Fruit fly (Drosophila melanogaster) whole organism, embryonic: ENCODE data around the gene CG31463.
A peak's percentile ranks its signal among the peaks of the same experiment; 100 is the strongest.

Source experiments
- Ada2b ChIP-seq: fragments of 200-800 bp; sonication (Bioruptor generic); IDR thresholded peaks from 2 replicates; pipeline ENCODE4 v1.3.6; 2022; ENCODE audit warnings: missing biosample characterization, missing genetic modification characterization
- Atf6 ChIP-seq: fragments of 200-800 bp; sonication (Bioruptor generic); IDR thresholded peaks from 2 replicates; pipeline ENCODE4 v1.3.6; 2022; ENCODE audit warnings: missing biosample characterization, missing genetic modification characterization
- CG10209 ChIP-seq: fragments of 200-800 bp; sonication (Bioruptor generic); optimal IDR thresholded peaks from 3 replicates; lab custom pipeline; 2017; ENCODE audit warnings: missing biosample characterization, mild to moderate bottlenecking, missing genetic modification characterization, missing genetic modification reagents
- CG10431 ChIP-seq: fragments of 200-800 bp; sonication (Bioruptor generic); optimal IDR thresholded peaks from 3 replicates; lab custom pipeline; 2018; ENCODE audit warnings: missing biosample characterization, mild to moderate bottlenecking, missing genetic modification characterization
- CG10565 ChIP-seq: fragments of 200-800 bp; sonication (Bioruptor generic); optimal IDR thresholded peaks from 3 replicates; lab custom pipeline; 2016; ENCODE audit warnings: missing biosample characterization, mild to moderate bottlenecking, missing genetic modification characterization
- CG13424 ChIP-seq: fragments of 200-800 bp; sonication (Bioruptor generic); optimal IDR thresholded peaks from 2 replicates; lab custom pipeline; 2019; ENCODE audit warnings: missing biosample characterization, mild to moderate bottlenecking, missing genetic modification characterization, moderate library complexity
- CG13775 ChIP-seq: fragments of 200-800 bp; sonication (Bioruptor generic); optimal IDR thresholded peaks from 3 replicates; lab custom pipeline; 2017; ENCODE audit warnings: missing biosample characterization, mild to moderate bottlenecking, missing genetic modification characterization
- CG16815 ChIP-seq: fragments of 200-800 bp; sonication (Bioruptor generic); optimal IDR thresholded peaks from 3 replicates; lab custom pipeline; 2017; ENCODE audit warnings: missing biosample characterization, mild to moderate bottlenecking, missing genetic modification characterization
- CG17361 ChIP-seq: fragments of 200-800 bp; sonication (Bioruptor generic); IDR thresholded peaks from 3 replicates; pipeline ENCODE4 v1.3.6; 2022; ENCODE audit warnings: missing biosample characterization, missing genetic modification characterization
- CG2202 ChIP-seq: fragments of 200-800 bp; sonication (Bioruptor generic); optimal IDR thresholded peaks from 2 replicates; lab custom pipeline; 2018; ENCODE audit warnings: missing biosample characterization, mild to moderate bottlenecking, missing genetic modification characterization
- CG3995 ChIP-seq: fragments of 200-800 bp; sonication (Bioruptor generic); optimal IDR thresholded peaks from 3 replicates; lab custom pipeline; 2016; ENCODE audit warnings: missing biosample characterization, missing genetic modification characterization
- CG4282 ChIP-seq: fragments of 200-800 bp; sonication (Bioruptor generic); optimal IDR thresholded peaks from 2 replicates; lab custom pipeline; 2016; ENCODE audit warnings: missing biosample characterization, missing genetic modification characterization
- CG4707 ChIP-seq: fragments of 200-800 bp; sonication (Bioruptor generic); optimal IDR thresholded peaks from 2 replicates; lab custom pipeline; 2018; ENCODE audit warnings: missing biosample characterization, mild to moderate bottlenecking, missing genetic modification characterization, moderate library complexity
- CG7372 ChIP-seq: fragments of 200-800 bp; sonication (Bioruptor generic); IDR thresholded peaks from 2 replicates; pipeline ENCODE4 v1.3.6; 2022; ENCODE audit warnings: missing biosample characterization, missing genetic modification characterization
- CG7963 ChIP-seq: fragments of 200-800 bp; sonication (Bioruptor generic); IDR thresholded peaks from 3 replicates; pipeline ENCODE4 v1.3.6; 2022; ENCODE audit warnings: missing biosample characterization, missing genetic modification characterization; ENCODE audit not compliant: partially characterized antibody
- CG8388 ChIP-seq: fragments of 200-800 bp; sonication (Bioruptor generic); optimal IDR thresholded peaks from 2 replicates; lab custom pipeline; 2019; ENCODE audit warnings: missing biosample characterization, mild to moderate bottlenecking, missing genetic modification characterization, moderate library complexity
- Deaf1 ChIP-seq: fragments of 200-800 bp; optimal IDR thresholded peaks from 3 replicates; lab custom pipeline; 2019; ENCODE audit warnings: missing biosample characterization, mild to moderate bottlenecking, missing genetic modification characterization, moderate library complexity
- E2f1 ChIP-seq: fragments of 200-800 bp; sonication (Bioruptor generic); IDR thresholded peaks from 2 replicates; pipeline ENCODE4 v1.3.6; 2022; ENCODE audit warnings: missing biosample characterization, missing genetic modification characterization
- Eip74EF ChIP-seq, 2 experiments: fragments of 200-800 bp in 1 of 2; fragments of >200 bp in 1 of 2; sonication (Bioruptor generic) in 1 of 2; optimal IDR thresholded peaks; 2 replicates each; lab custom pipeline; 2017 to 2019; ENCODE audit warnings: missing biosample characterization in 2 of 2, missing genetic modification characterization in 2 of 2, mild to moderate bottlenecking in 1 of 2, moderate library complexity in 1 of 2
- Hand ChIP-seq: fragments of 200-800 bp; sonication (Bioruptor generic); optimal IDR thresholded peaks from 2 replicates; lab custom pipeline; 2017; ENCODE audit warnings: mild to moderate bottlenecking, missing biosample characterization, missing genetic modification reagents, missing genetic modification characterization
- Hmx ChIP-seq: fragments of 200-800 bp; sonication (Bioruptor generic); optimal IDR thresholded peaks from 2 replicates; lab custom pipeline; 2016; ENCODE audit warnings: missing biosample characterization, missing genetic modification characterization
- Hr39 ChIP-seq: fragments of >200 bp; optimal IDR thresholded peaks from 2 replicates; lab custom pipeline; 2017
- Hsf ChIP-seq: fragments of 200-800 bp; sonication (Bioruptor generic); optimal IDR thresholded peaks from 3 replicates; lab custom pipeline; 2016; ENCODE audit warnings: missing biosample characterization, missing genetic modification characterization
- Meics ChIP-seq: fragments of 200-800 bp; sonication (Bioruptor generic); optimal IDR thresholded peaks from 2 replicates; lab custom pipeline; 2017; ENCODE audit warnings: missing biosample characterization, mild to moderate bottlenecking, missing genetic modification characterization
- NC2β ChIP-seq: fragments of 200-800 bp; sonication (Bioruptor generic); optimal IDR thresholded peaks from 2 replicates; lab custom pipeline; 2016; ENCODE audit warnings: missing biosample characterization, missing genetic modification characterization
- NFAT ChIP-seq: fragments of 200-800 bp; sonication (Bioruptor generic); IDR thresholded peaks from 2 replicates; pipeline ENCODE4 v1.3.6; 2022; ENCODE audit warnings: missing biosample characterization, missing genetic modification characterization
- Ravus ChIP-seq: fragments of 200-800 bp; sonication (Bioruptor generic); IDR thresholded peaks from 2 replicates; pipeline ENCODE4 v1.3.6; 2022; ENCODE audit warnings: missing biosample characterization, missing genetic modification characterization
- Sox100B ChIP-seq: fragments of 200-800 bp; sonication (Bioruptor generic); optimal IDR thresholded peaks from 3 replicates; lab custom pipeline; 2018; ENCODE audit warnings: missing biosample characterization, mild to moderate bottlenecking, missing genetic modification characterization
- Sox102F ChIP-seq: fragments of 200-800 bp; sonication (Bioruptor generic); optimal IDR thresholded peaks from 2 replicates; lab custom pipeline; 2018; ENCODE audit warnings: missing biosample characterization, mild to moderate bottlenecking, missing genetic modification characterization, moderate library complexity
- Sry-δ ChIP-seq: fragments of 200-800 bp; sonication (Bioruptor generic); optimal IDR thresholded peaks from 2 replicates; lab custom pipeline; 2016; ENCODE audit warnings: missing biosample characterization, missing genetic modification characterization
- Stat92E ChIP-seq, 3 experiments: fragments of >200 bp in 2 of 3; fragments of 200-800 bp in 1 of 3; sonication (Bioruptor generic) in 1 of 3; optimal IDR thresholded peaks; 2 replicates each; lab custom pipeline; 2017 to 2019; ENCODE audit warnings: missing biosample characterization in 3 of 3, missing genetic modification characterization in 3 of 3, mild to moderate bottlenecking in 1 of 3, moderate library complexity in 1 of 3
- Vsx1 ChIP-seq: fragments of 200-800 bp; sonication (Bioruptor generic); optimal IDR thresholded peaks from 2 replicates; lab custom pipeline; 2017; ENCODE audit warnings: missing biosample characterization, mild to moderate bottlenecking, missing genetic modification characterization, missing genetic modification reagents
- Xrp1 ChIP-seq: fragments of 200-800 bp; sonication (Bioruptor generic); IDR thresholded peaks from 2 replicates; pipeline ENCODE4 v1.3.6; 2022; ENCODE audit warnings: missing biosample characterization, missing genetic modification characterization
- ab ChIP-seq: fragments of 200-800 bp; sonication (Bioruptor generic); optimal IDR thresholded peaks from 2 replicates; lab custom pipeline; 2016; ENCODE audit warnings: missing biosample characterization, missing genetic modification characterization
- ac ChIP-seq: fragments of 200-800 bp; sonication (Bioruptor generic); optimal IDR thresholded peaks from 3 replicates; lab custom pipeline; 2017; ENCODE audit warnings: missing biosample characterization, mild to moderate bottlenecking, missing genetic modification characterization
- ap ChIP-seq: fragments of 200-800 bp; sonication (Bioruptor generic); IDR thresholded peaks from 2 replicates; pipeline ENCODE4 v1.3.6; 2022; ENCODE audit warnings: missing biosample characterization, missing genetic modification characterization
- bsh ChIP-seq, 2 experiments: fragments of 200-800 bp; sonication (Bioruptor generic); optimal IDR thresholded peaks; 2 replicates each; lab custom pipeline; 2017 to 2018; ENCODE audit warnings: mild to moderate bottlenecking in 2 of 2, missing biosample characterization in 2 of 2, missing genetic modification characterization in 2 of 2, moderate library complexity in 1 of 2
- cad ChIP-seq: fragments of >200 bp; optimal IDR thresholded peaks from 2 replicates; lab custom pipeline; 2017; ENCODE audit warnings: missing biosample characterization, missing genetic modification characterization
- croc ChIP-seq: fragments of 200-800 bp; sonication (Bioruptor generic); conservative IDR thresholded peaks from 3 replicates; pipeline ENCODE4 v1.3.6; 2022; ENCODE audit warnings: missing biosample characterization, missing genetic modification characterization
- dan ChIP-seq: fragments of 200-800 bp; sonication (Bioruptor generic); IDR thresholded peaks from 2 replicates; pipeline ENCODE4 v1.3.6; 2022; ENCODE audit warnings: missing biosample characterization, missing genetic modification characterization
- her ChIP-seq: fragments of 200-800 bp; sonication (Bioruptor generic); optimal IDR thresholded peaks from 2 replicates; lab custom pipeline; 2016; ENCODE audit warnings: missing biosample characterization, missing genetic modification characterization
- hth ChIP-seq: fragments of >200 bp; optimal IDR thresholded peaks from 2 replicates; lab custom pipeline; 2017; ENCODE audit warnings: inconsistent platforms
- nerfin-1 ChIP-seq: fragments of 200-800 bp; sonication (Bioruptor generic); optimal IDR thresholded peaks from 3 replicates; lab custom pipeline; 2019; ENCODE audit warnings: missing biosample characterization, mild to moderate bottlenecking, missing genetic modification characterization, moderate library complexity
- pb ChIP-seq: fragments of 200-800 bp; sonication (Bioruptor generic); optimal IDR thresholded peaks from 3 replicates; lab custom pipeline; 2016; ENCODE audit warnings: missing biosample characterization, missing genetic modification characterization
- prd ChIP-seq, 3 experiments: fragments of >200 bp in 2 of 3; fragments of 200-800 bp in 1 of 3; sonication (Bioruptor generic) in 1 of 3; optimal IDR thresholded peaks in 2 of 3; IDR thresholded peaks in 1 of 3; 2 replicates in 2 of 3; 3 replicates in 1 of 3; pipeline versions ENCODE4 v1.3.6 to Lab custom; 2017 to 2022; ENCODE audit warnings: missing biosample characterization in 1 of 3, missing genetic modification characterization in 1 of 3
- ranshi ChIP-seq: fragments of 200-800 bp; sonication (Bioruptor generic); IDR thresholded peaks from 2 replicates; pipeline ENCODE4 v1.3.6; 2022; ENCODE audit warnings: missing biosample characterization, missing genetic modification characterization
- ro ChIP-seq: fragments of 200-800 bp; sonication (Bioruptor generic); IDR thresholded peaks from 2 replicates; pipeline ENCODE4 v1.3.6; 2022; ENCODE audit warnings: missing biosample characterization, missing genetic modification characterization
- row ChIP-seq: fragments of 200-800 bp; sonication (Bioruptor generic); IDR thresholded peaks from 3 replicates; pipeline ENCODE4 v1.3.6; 2022; ENCODE audit warnings: missing biosample characterization, missing genetic modification characterization
- schlank ChIP-seq: fragments of 200-800 bp; sonication (Bioruptor generic); optimal IDR thresholded peaks from 2 replicates; lab custom pipeline; 2018; ENCODE audit warnings: missing biosample characterization, mild to moderate bottlenecking, missing genetic modification characterization
- seq ChIP-seq: fragments of 200-800 bp; sonication (Bioruptor generic); IDR thresholded peaks from 2 replicates; pipeline ENCODE4 v1.3.6; 2022; ENCODE audit warnings: missing biosample characterization, missing genetic modification characterization
- shn ChIP-seq: fragments of 200-800 bp; sonication (Bioruptor generic); optimal IDR thresholded peaks from 3 replicates; lab custom pipeline; 2016; ENCODE audit warnings: missing biosample characterization, missing genetic modification characterization

The CG31463 gene

dm6 chr3R:8308515-8308959 lies 16.4 kb downstream of the CG31463 start, which contains the start of gene tex (continued):
- TF ChIP-seq Eip74EF (GFP tag; optimal IDR thresholded peaks at IDR 0.05; lab: Kevin White, UChicago) (peak in 1 of 2 experiments; percentile 80), CG10431 (GFP tag; lab: Kevin White, UChicago) (peak; percentile 31), Deaf1 (no peak), Meics (no peak), E2f1 (GFP tag; lab: Robert Waterston, UW) (no peak), dan (GFP tag; lab: Robert Waterston, UW) (no peak), CG8388 (GFP tag; lab: Kevin White, UChicago) (peak; percentile 19), Hsf (GFP tag; lab: Kevin White, UChicago) (no peak), Vsx1 (no peak), nerfin-1 (tag; lab: Kevin White, UChicago) (peak; percentile 75), row (no peak), prd (optimal IDR thresholded peaks at IDR 0.05; lab: Kevin White, UChicago) (no peak), prd (GFP tag; IDR thresholded peaks at IDR 0.05; lab: Robert Waterston, UW) (no peak), pb (no peak), Xrp1 (GFP tag; lab: Robert Waterston, UW) (peak; percentile 49; the same call in 1 of the 2 replicates), CG13424 (tag; lab: Kevin White, UChicago) (peak; percentile 4), Ravus (no peak), CG7963 (GFP tag; lab: Robert Waterston, UW) (no peak), CG4707 (GFP tag; lab: Kevin White, UChicago) (peak; percentile 71), ap (GFP tag; lab: Robert Waterston, UW) (no peak), ro (GFP tag; lab: Robert Waterston, UW) (no peak), ranshi (GFP tag; lab: Robert Waterston, UW) (no peak), Hr39 (lab: Kevin White, UChicago) (no peak), seq (GFP tag; lab: Robert Waterston, UW) (no peak), NC2β (peak; percentile 12), cad (GFP tag; lab: Kevin White, UChicago) (no peak), Ada2b (GFP tag; lab: Robert Waterston, UW) (no peak), Sox100B (GFP tag; lab: Kevin White, UChicago) (no peak), Atf6 (no peak), her (GFP tag; lab: Kevin White, UChicago) (no peak), ac (peak; percentile 53), croc (no peak), Stat92E (GFP tag; optimal IDR thresholded peaks at IDR 0.05; lab: Kevin White, UChicago) (peak in 1 of 3 experiments; percentile 5), hth (lab: Kevin White, UChicago) (no peak), Sox102F (GFP tag; lab: Kevin White, UChicago) (no peak), ab (GFP tag; lab: Kevin White, UChicago) (no peak), CG4282 (GFP tag; lab: Kevin White, UChicago) (no peak), CG16815 (GFP tag; lab: Kevin White, UChicago) (no peak), bsh (GFP tag; optimal IDR thresholded peaks at IDR 0.05; lab: Kevin White, UChicago) (peak in 1 of 2 experiments; percentile 62), CG10565 (no peak), Sry-δ (peak; percentile 66), shn (GFP tag; lab: Kevin White, UChicago) (no peak), Hmx (GFP tag; lab: Kevin White, UChicago) (no peak), CG13775 (no peak), Hand (GFP tag; lab: Kevin White, UChicago) (no peak), CG10209 (GFP tag; lab: Kevin White, UChicago) (no peak), schlank (tag; lab: Kevin White, UChicago) (no peak), NFAT (no peak), CG7372 (GFP tag; lab: Robert Waterston, UW) (no peak), CG2202 (tag; lab: Kevin White, UChicago) (peak; percentile 63), CG3995 (no peak), CG17361 (GFP tag; lab: Robert Waterston, UW) (peak; percentile 37; the same call in 2 of the 3 replicates)
